Worm (Caenorhabditis elegans): Measurements from ENCODE around the gene fbxb-87.

- no peak for TF ChIP-seq attf-3 (GFP tag; conservative IDR thresholded peaks at IDR 0.05)
- no peak for TF ChIP-seq madf-3 (GFP tag; IDR thresholded peaks at IDR 0.05)
- TF ChIP-seq F37B4.10 (GFP tag; IDR thresholded peaks at IDR 0.05): no peak
- no peak for TF ChIP-seq ama-1 (optimal IDR thresholded peaks at IDR 0.05)
- TF ChIP-seq ama-1 (GFP tag; optimal IDR thresholded peaks at IDR 0.05): no peak
- no peak for TF ChIP-seq pha-4 (tag; optimal IDR thresholded peaks at IDR 0.05)
- TF ChIP-seq nfya-1 (tag; optimal IDR thresholded peaks at IDR 0.05; ENCODE audit: borderline replicate concordance, insufficient read depth): no peak
- no peak for TF ChIP-seq let-526 (GFP tag; IDR thresholded peaks at IDR 0.05)
- no peak for TF ChIP-seq ztf-25 (GFP tag; IDR thresholded peaks at IDR 0.05)
- TF ChIP-seq nhr-80 (tag; optimal IDR thresholded peaks at IDR 0.05): peak; percentile 2
- no peak; the same call in none of the 2 replicates for TF ChIP-seq F33H1.4 (GFP tag; IDR thresholded peaks at IDR 0.05)
- no peak for TF ChIP-seq cebp-1 (GFP tag; IDR thresholded peaks at IDR 0.05)
- TF ChIP-seq cebp-1 (tag; optimal IDR thresholded peaks at IDR 0.05): peak; percentile 77
These were observed 49.4 kb upstream of the fbxb-87 start, which contains the start of gene pde-12 for ce11 chrIII:10844873-10845272.

Measured in whole organism, young adult.